Worm (Caenorhabditis elegans) whole organism, late embryonic: ENCODE measurements around the gene stau-1.
A peak's percentile ranks its signal among the peaks of the same experiment; 100 is the strongest.

Experiments
- C38D4.7 ChIP-seq: fragments of 200-800 bp; sonication (Bioruptor generic); optimal IDR thresholded peaks from 2 replicates; lab custom pipeline; 2018; ENCODE audit warnings: mild to moderate bottlenecking, missing genetic modification characterization, moderate library complexity, missing compliant biosample characterization
- F13H6.1 ChIP-seq: sonication (generic microtip); optimal IDR thresholded peaks from 2 replicates; lab custom pipeline; 2016; ENCODE audit warnings: missing genetic modification characterization, missing compliant biosample characterization
- K09A11.1 ChIP-seq: sonication (generic microtip); optimal IDR thresholded peaks from 2 replicates; lab custom pipeline; 2017; ENCODE audit warnings: antibody characterized with exemption, mild to moderate bottlenecking, missing genetic modification characterization, missing compliant biosample characterization; ENCODE audit not compliant: insufficient read depth
- ama-1 ChIP-seq: fragments of 150-350 bp; optimal IDR thresholded peaks from 2 replicates; lab custom pipeline; 2014
- ceh-19 ChIP-seq: fragments of 200-800 bp; sonication (Bioruptor generic); optimal IDR thresholded peaks from 2 replicates; lab custom pipeline; 2018; ENCODE audit warnings: mild to moderate bottlenecking, missing genetic modification characterization, missing compliant biosample characterization
- ceh-22 ChIP-seq: sonication (generic microtip); optimal IDR thresholded peaks from 2 replicates; lab custom pipeline; 2017; ENCODE audit warnings: missing biosample characterization, missing genetic modification characterization
- ceh-24 ChIP-seq: sonication (generic microtip); optimal IDR thresholded peaks from 2 replicates; lab custom pipeline; 2016; ENCODE audit warnings: mild to moderate bottlenecking, missing genetic modification characterization, missing compliant biosample characterization
- ceh-30 ChIP-seq: fragments of 150-350 bp; optimal IDR thresholded peaks from 2 replicates; lab custom pipeline; 2014; ENCODE audit warnings: missing biosample characterization, missing genetic modification characterization
- ceh-31 ChIP-seq: sonication (generic microtip); optimal IDR thresholded peaks from 2 replicates; lab custom pipeline; 2016; ENCODE audit warnings: missing genetic modification characterization, missing compliant biosample characterization
- ceh-34 ChIP-seq: sonication (generic microtip); optimal IDR thresholded peaks from 2 replicates; lab custom pipeline; 2016; ENCODE audit warnings: mild to moderate bottlenecking, missing genetic modification characterization, missing compliant biosample characterization
- ceh-9 ChIP-seq: sonication (generic microtip); optimal IDR thresholded peaks from 2 replicates; lab custom pipeline; 2016; ENCODE audit warnings: mild to moderate bottlenecking, missing genetic modification characterization, inconsistent platforms, missing compliant biosample characterization
- che-1 ChIP-seq: sonication (generic microtip); optimal IDR thresholded peaks from 2 replicates; lab custom pipeline; 2016; ENCODE audit warnings: mild to moderate bottlenecking, missing genetic modification characterization, missing compliant biosample characterization
- elt-2 ChIP-seq: sonication (generic microtip); optimal IDR thresholded peaks from 2 replicates; lab custom pipeline; 2016; ENCODE audit warnings: missing genetic modification reagents, missing genetic modification characterization, missing compliant biosample characterization
- elt-4 ChIP-seq: sonication (generic microtip); optimal IDR thresholded peaks from 2 replicates; lab custom pipeline; 2016; ENCODE audit warnings: missing genetic modification characterization, missing compliant biosample characterization
- ets-4 ChIP-seq: sonication (generic microtip); optimal IDR thresholded peaks from 2 replicates; lab custom pipeline; 2016; ENCODE audit warnings: missing genetic modification characterization, missing compliant biosample characterization
- fax-1 ChIP-seq: sonication (generic microtip); optimal IDR thresholded peaks from 2 replicates; lab custom pipeline; 2016; ENCODE audit warnings: missing genotype, missing genetic modification characterization, missing compliant biosample characterization
- fkh-10 ChIP-seq: fragments of 150-350 bp; optimal IDR thresholded peaks from 2 replicates; lab custom pipeline; 2014; ENCODE audit warnings: missing biosample characterization, missing genetic modification reagents, missing genetic modification characterization
- fkh-6 ChIP-seq: sonication (generic microtip); optimal IDR thresholded peaks from 2 replicates; lab custom pipeline; 2016; ENCODE audit warnings: missing genetic modification characterization, missing compliant biosample characterization
- gmeb-2 ChIP-seq: sonication (generic microtip); optimal IDR thresholded peaks from 2 replicates; lab custom pipeline; 2016; ENCODE audit warnings: missing genetic modification characterization, inconsistent platforms, missing compliant biosample characterization
- hlh-13 ChIP-seq: fragments of 200-800 bp; sonication (Bioruptor generic); optimal IDR thresholded peaks from 2 replicates; lab custom pipeline; 2018; ENCODE audit warnings: mild to moderate bottlenecking, missing genetic modification characterization, missing compliant biosample characterization
- hlh-15 ChIP-seq: sonication (generic microtip); optimal IDR thresholded peaks from 2 replicates; lab custom pipeline; 2016; ENCODE audit warnings: missing genetic modification characterization, missing compliant biosample characterization
- hlh-8 ChIP-seq: sonication (generic microtip); optimal IDR thresholded peaks from 2 replicates; lab custom pipeline; 2016; ENCODE audit warnings: missing genotype, missing genetic modification characterization, missing compliant biosample characterization
- lin-11 ChIP-seq: fragments of 200-800 bp; sonication (Bioruptor generic); optimal IDR thresholded peaks from 2 replicates; lab custom pipeline; 2018; ENCODE audit warnings: mild to moderate bottlenecking, missing genetic modification characterization, missing compliant biosample characterization
- mec-3 ChIP-seq: sonication (generic microtip); optimal IDR thresholded peaks from 2 replicates; lab custom pipeline; 2016; ENCODE audit warnings: borderline replicate concordance, missing genetic modification characterization, missing compliant biosample characterization
- nfya-1 ChIP-seq: sonication (generic microtip); optimal IDR thresholded peaks from 2 replicates; lab custom pipeline; 2017; ENCODE audit warnings: missing genetic modification characterization, mild to moderate bottlenecking, missing compliant biosample characterization, antibody characterized with exemption, moderate library complexity
- npax-4 ChIP-seq: sonication (generic microtip); optimal IDR thresholded peaks from 2 replicates; lab custom pipeline; 2016; ENCODE audit warnings: missing genetic modification characterization, missing compliant biosample characterization
- pag-3 ChIP-seq: sonication (generic microtip); optimal IDR thresholded peaks from 2 replicates; lab custom pipeline; 2016; ENCODE audit warnings: missing compliant biosample characterization, missing genetic modification characterization, borderline replicate concordance
- pha-2 ChIP-seq: sonication (generic microtip); optimal IDR thresholded peaks from 2 replicates; lab custom pipeline; 2017; ENCODE audit warnings: mild to moderate bottlenecking, missing genetic modification characterization, missing compliant biosample characterization
- pqm-1 ChIP-seq: sonication (generic microtip); optimal IDR thresholded peaks from 2 replicates; lab custom pipeline; 2016; ENCODE audit warnings: missing genetic modification characterization, missing compliant biosample characterization
- ref-2 ChIP-seq: sonication (generic microtip); optimal IDR thresholded peaks from 2 replicates; lab custom pipeline; 2016; ENCODE audit warnings: missing genetic modification characterization, missing compliant biosample characterization
- rnt-1 ChIP-seq: sonication (generic microtip); optimal IDR thresholded peaks from 2 replicates; lab custom pipeline; 2016; ENCODE audit warnings: missing genetic modification characterization, missing compliant biosample characterization
- sdc-2 ChIP-seq: sonication (generic microtip); optimal IDR thresholded peaks from 2 replicates; lab custom pipeline; 2016; ENCODE audit warnings: missing genotype, missing genetic modification characterization, missing compliant biosample characterization
- sox-2 ChIP-seq: fragments of 200-800 bp; sonication (Bioruptor generic); IDR thresholded peaks from 2 replicates; pipeline ENCODE4 v1.3.6; 2022; ENCODE audit warnings: missing genetic modification reagents, missing genetic modification characterization, missing compliant biosample characterization
- sox-4 ChIP-seq: sonication (generic microtip); optimal IDR thresholded peaks from 2 replicates; lab custom pipeline; 2017; ENCODE audit warnings: mild to moderate bottlenecking, missing genetic modification characterization, inconsistent platforms, missing compliant biosample characterization
- syd-9 ChIP-seq: sonication (generic microtip); optimal IDR thresholded peaks from 2 replicates; lab custom pipeline; 2016; ENCODE audit warnings: mild to moderate bottlenecking, missing genetic modification characterization, moderate library complexity, missing compliant biosample characterization
- ttx-3 ChIP-seq: sonication (generic microtip); optimal IDR thresholded peaks from 2 replicates; lab custom pipeline; 2016; ENCODE audit warnings: missing genetic modification reagents, missing genetic modification characterization, missing compliant biosample characterization
- unc-3 ChIP-seq, 2 experiments: fragments of 200-800 bp in 1 of 2; sonication (Bioruptor generic) in 1 of 2; sonication (generic microtip) in 1 of 2; conservative IDR thresholded peaks in 1 of 2; optimal IDR thresholded peaks in 1 of 2; 2 replicates each; pipeline versions ENCODE4 v1.3.6 to Lab custom; 2016 to 2022; ENCODE audit warnings: missing compliant biosample characterization in 2 of 2, missing genetic modification characterization in 2 of 2, missing genetic modification reagents in 1 of 2
- ztf-16 ChIP-seq: sonication (generic microtip); optimal IDR thresholded peaks from 2 replicates; lab custom pipeline; 2017; ENCODE audit warnings: missing genetic modification characterization, missing compliant biosample characterization

stau-1 gene

DNA sequence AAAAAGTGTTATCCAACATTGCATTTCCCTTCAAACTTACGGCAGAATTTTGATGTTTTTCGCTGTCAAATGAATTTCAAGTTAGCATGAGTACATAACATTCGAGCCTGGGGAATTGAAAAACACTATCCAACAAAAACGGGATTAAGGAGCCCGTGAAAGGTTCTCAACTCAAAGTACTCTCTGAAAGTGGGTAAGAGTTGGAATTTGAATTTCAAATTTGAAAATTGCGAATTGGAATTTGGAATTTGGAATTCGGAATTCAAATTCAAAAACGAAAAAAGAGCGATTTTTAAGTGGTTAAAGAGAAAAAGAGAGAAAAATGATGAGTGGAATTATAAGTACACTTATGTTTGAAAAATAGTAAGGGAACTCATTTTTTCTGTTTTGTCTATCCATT, 43.8 kb downstream of the stau-1 start, which contains the start of the genes C09E10.3 and dgk-1:
C09E10.3 (minus strand) TSS at position 101 of the 400 bp plus-strand sequence.
dgk-1 (minus strand) TSS at position 183 of the 400 bp plus-strand sequence.
- TF ChIP-seq ttx-3 (tag; lab: Kevin White, UChicago) (no peak), ztf-16 (tag; lab: Kevin White, UChicago) (no peak), sox-4 (tag; lab: Kevin White, UChicago) (no peak), pag-3 (tag; lab: Kevin White, UChicago) (no peak), hlh-13 (GFP tag; lab: Kevin White, UChicago) (no peak), rnt-1 (tag; lab: Kevin White, UChicago) (no peak), sox-2 (GFP tag; lab: Robert Waterston, UW) (no peak), nfya-1 (tag; lab: Kevin White, UChicago) (no peak), F13H6.1 (tag; lab: Kevin White, UChicago) (no peak), unc-3 (GFP tag; conservative IDR thresholded peaks at IDR 0.05; lab: Robert Waterston, UW) (no peak), unc-3 (tag; optimal IDR thresholded peaks at IDR 0.05; lab: Kevin White, UChicago) (no peak), ceh-30 (tag; lab: Kevin White, UChicago) (no peak), npax-4 (tag; lab: Kevin White, UChicago) (no peak), ceh-22 (tag; lab: Kevin White, UChicago) (no peak), pha-2 (no peak), fkh-6 (no peak), ceh-34 (tag; lab: Kevin White, UChicago) (no peak), ceh-24 (tag; lab: Kevin White, UChicago) (no peak)

DNA sequence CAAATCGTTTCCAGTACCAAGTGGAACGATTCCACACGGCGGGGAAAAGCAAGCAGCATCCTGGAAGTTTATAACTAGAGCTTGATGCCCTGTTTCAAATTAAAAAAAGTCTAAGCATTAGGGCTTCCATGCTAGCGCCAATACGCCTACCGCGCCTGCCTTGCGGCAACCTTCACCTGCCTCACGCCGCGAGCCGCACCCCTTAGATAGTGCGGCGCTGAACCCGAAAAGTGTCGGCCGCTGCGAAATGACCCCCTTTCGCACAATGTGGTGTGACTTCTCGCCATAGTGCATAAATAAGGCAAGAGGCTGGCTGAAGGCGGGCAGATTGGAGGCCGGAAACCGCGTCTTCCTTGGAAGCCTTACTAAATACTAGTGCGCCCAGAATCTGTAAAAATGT, 48.6 kb downstream of the stau-1 start:
- TF ChIP-seq ttx-3 (tag; lab: Kevin White, UChicago) (no peak), syd-9 (tag; lab: Kevin White, UChicago) (no peak), che-1 (tag; lab: Kevin White, UChicago) (no peak), ceh-34 (tag; lab: Kevin White, UChicago) (peak; percentile 20), pag-3 (tag; lab: Kevin White, UChicago) (no peak), hlh-8 (tag; lab: Kevin White, UChicago) (no peak), K09A11.1 (tag; lab: Kevin White, UChicago) (no peak), elt-2 (tag; lab: Kevin White, UChicago) (no peak), pqm-1 (tag; lab: Kevin White, UChicago) (no peak), ceh-22 (tag; lab: Kevin White, UChicago) (no peak), hlh-13 (GFP tag; lab: Kevin White, UChicago) (no peak), ceh-24 (tag; lab: Kevin White, UChicago) (no peak), C38D4.7 (GFP tag; lab: Kevin White, UChicago) (no peak), sdc-2 (tag; lab: Kevin White, UChicago) (peak; percentile 22), ceh-31 (tag; lab: Kevin White, UChicago) (no peak), lin-11 (tag; lab: Kevin White, UChicago) (no peak), hlh-15 (no peak), fax-1 (tag; lab: Kevin White, UChicago) (no peak), ref-2 (tag; lab: Kevin White, UChicago) (peak; percentile 19), sox-4 (tag; lab: Kevin White, UChicago) (peak; percentile 18), ets-4 (tag; lab: Kevin White, UChicago) (no peak), ama-1 (lab: Kevin White, UChicago) (no peak), mec-3 (no peak), elt-4 (peak; percentile 61), unc-3 (GFP tag; conservative IDR thresholded peaks at IDR 0.05; lab: Robert Waterston, UW) (no peak), unc-3 (tag; optimal IDR thresholded peaks at IDR 0.05; lab: Kevin White, UChicago) (no peak), ceh-9 (tag; lab: Kevin White, UChicago) (no peak), ceh-19 (GFP tag; lab: Kevin White, UChicago) (no peak), fkh-10 (GFP tag; lab: Kevin White, UChicago) (no peak), gmeb-2 (tag; lab: Kevin White, UChicago) (no peak)
